Worm (Caenorhabditis elegans) whole organism, mixed stage, embryonic: Measurements from ENCODE around the gene F41B5.1.
A peak's percentile ranks its signal among the peaks of the same experiment; 100 is the strongest.

ENCODE experiments used
- M03D4.4 ChIP-seq: sonication (generic microtip); optimal IDR thresholded peaks from 2 replicates; lab custom pipeline; 2017; ENCODE audit warnings: mild to moderate bottlenecking, missing genetic modification characterization, missing compliant biosample characterization
- bed-3 ChIP-seq: fragments of 200-800 bp; sonication (Bioruptor generic); optimal IDR thresholded peaks from 3 replicates; lab custom pipeline; 2018; ENCODE audit warnings: mild to moderate bottlenecking, missing genetic modification characterization, moderate library complexity, missing compliant biosample characterization
- blmp-1 ChIP-seq: fragments of 150-350 bp; optimal IDR thresholded peaks from 2 replicates; lab custom pipeline; 2014; ENCODE audit warnings: missing biosample characterization, missing genetic modification characterization
- ceh-39 ChIP-seq: fragments of 150-350 bp; optimal IDR thresholded peaks from 2 replicates; lab custom pipeline; 2014; ENCODE audit warnings: missing biosample characterization, missing genetic modification characterization
- ceh-43 ChIP-seq: fragments of 200-800 bp; sonication (Bioruptor generic); optimal IDR thresholded peaks from 2 replicates; lab custom pipeline; 2018; ENCODE audit warnings: mild to moderate bottlenecking, missing genetic modification characterization, moderate library complexity, missing compliant biosample characterization
- ces-1 ChIP-seq: fragments of 150-350 bp; optimal IDR thresholded peaks from 2 replicates; lab custom pipeline; 2014; ENCODE audit warnings: missing biosample characterization, missing genetic modification reagents, missing genetic modification characterization
- cnd-1 ChIP-seq: fragments of 200-800 bp; sonication (Bioruptor generic); optimal IDR thresholded peaks from 2 replicates; lab custom pipeline; 2018; ENCODE audit warnings: mild to moderate bottlenecking, missing genetic modification characterization, missing compliant biosample characterization
- drap-1 ChIP-seq: fragments of 200-800 bp; sonication (Bioruptor generic); optimal IDR thresholded peaks from 3 replicates; lab custom pipeline; 2018; ENCODE audit warnings: mild to moderate bottlenecking, missing genetic modification characterization, missing compliant biosample characterization
- elt-3 ChIP-seq: fragments of 150-350 bp; optimal IDR thresholded peaks from 2 replicates; lab custom pipeline; 2014; ENCODE audit warnings: missing biosample characterization, missing genetic modification characterization
- flh-1 ChIP-seq: fragments of 200-800 bp; sonication (Bioruptor generic); optimal IDR thresholded peaks from 2 replicates; lab custom pipeline; 2018; ENCODE audit warnings: mild to moderate bottlenecking, missing genetic modification characterization, moderate library complexity, missing compliant biosample characterization
- hlh-1 ChIP-seq: fragments of 150-350 bp; optimal IDR thresholded peaks from 2 replicates; lab custom pipeline; 2014; ENCODE audit warnings: missing biosample characterization, missing genetic modification reagents, missing genetic modification characterization
- lin-13 ChIP-seq: fragments of 150-350 bp; optimal IDR thresholded peaks from 2 replicates; lab custom pipeline; 2014; ENCODE audit warnings: missing biosample characterization, missing genetic modification characterization
- lin-32 ChIP-seq: fragments of 200-800 bp; sonication (Bioruptor generic); optimal IDR thresholded peaks from 2 replicates; lab custom pipeline; 2018; ENCODE audit warnings: mild to moderate bottlenecking, missing genetic modification characterization, missing compliant biosample characterization
- mab-5 ChIP-seq: fragments of 150-350 bp; optimal IDR thresholded peaks from 2 replicates; lab custom pipeline; 2014; ENCODE audit warnings: missing biosample characterization, missing genetic modification characterization
- mep-1 ChIP-seq: fragments of 150-350 bp; optimal IDR thresholded peaks from 2 replicates; lab custom pipeline; 2017; ENCODE audit warnings: missing biosample characterization, missing genetic modification reagents, missing genetic modification characterization, inconsistent platforms
- mls-2 ChIP-seq: sonication (generic microtip); optimal IDR thresholded peaks from 2 replicates; lab custom pipeline; 2016; ENCODE audit warnings: mild to moderate bottlenecking, missing genetic modification characterization, moderate library complexity, missing compliant biosample characterization
- nhr-12 ChIP-seq: fragments of 150-350 bp; optimal IDR thresholded peaks from 2 replicates; lab custom pipeline; 2014; ENCODE audit warnings: missing biosample characterization, missing genetic modification characterization
- nhr-2 ChIP-seq: fragments of 150-350 bp; optimal IDR thresholded peaks from 2 replicates; lab custom pipeline; 2014; ENCODE audit warnings: missing biosample characterization, missing genetic modification characterization
- nhr-28 ChIP-seq: fragments of 150-350 bp; optimal IDR thresholded peaks from 2 replicates; lab custom pipeline; 2014; ENCODE audit warnings: missing biosample characterization, missing genetic modification characterization
- nhr-76 ChIP-seq: sonication (generic microtip); optimal IDR thresholded peaks from 2 replicates; lab custom pipeline; 2017; ENCODE audit warnings: missing biosample characterization, missing genetic modification characterization
- pha-4 ChIP-seq: fragments of 150-350 bp; optimal IDR thresholded peaks from 2 replicates; lab custom pipeline; 2018; ENCODE audit warnings: missing biosample characterization, missing genetic modification reagents, missing genetic modification characterization
- sem-2 ChIP-seq: fragments of 200-800 bp; sonication (Bioruptor generic); optimal IDR thresholded peaks from 2 replicates; lab custom pipeline; 2018; ENCODE audit warnings: mild to moderate bottlenecking, missing genetic modification characterization, missing compliant biosample characterization
- snpc-4 ChIP-seq: fragments of 150-350 bp; optimal IDR thresholded peaks from 2 replicates; lab custom pipeline; 2014; ENCODE audit warnings: missing biosample characterization, missing genetic modification characterization
- sptf-1 ChIP-seq: sonication (generic microtip); optimal IDR thresholded peaks from 2 replicates; lab custom pipeline; 2017; ENCODE audit warnings: mild to moderate bottlenecking, missing genetic modification characterization, moderate library complexity, missing compliant biosample characterization
- tbx-8 ChIP-seq: fragments of 200-800 bp; sonication (Bioruptor generic); optimal IDR thresholded peaks from 2 replicates; lab custom pipeline; 2018; ENCODE audit warnings: mild to moderate bottlenecking, missing genetic modification characterization, moderate library complexity, missing compliant biosample characterization
- unc-120 ChIP-seq: sonication (generic microtip); optimal IDR thresholded peaks from 2 replicates; lab custom pipeline; 2017; ENCODE audit warnings: missing genetic modification characterization, missing compliant biosample characterization; ENCODE audit not compliant: poor library complexity, severe bottlenecking
- unc-39 ChIP-seq: fragments of 150-350 bp; optimal IDR thresholded peaks from 2 replicates; lab custom pipeline; 2014; ENCODE audit warnings: missing biosample characterization, missing genetic modification characterization
- unc-62 ChIP-seq: fragments of 150-350 bp; optimal IDR thresholded peaks from 2 replicates; lab custom pipeline; 2014; ENCODE audit warnings: missing biosample characterization, missing genetic modification reagents, missing genetic modification characterization
- zip-8 ChIP-seq: fragments of 150-350 bp; optimal IDR thresholded peaks from 2 replicates; lab custom pipeline; 2014; ENCODE audit warnings: missing biosample characterization, missing genetic modification characterization

The F41B5.1 gene

ce11 chrV:2250126-2250590 is 5.2 kb upstream of the F41B5.1 start, which contains the start of gene cyp-33C7:
TSS of gene cyp-33C7 (plus strand) at chrV:2250540.
- TF ChIP-seq lin-13 (tag; lab: Kevin White, UChicago) = no peak
- no peak for TF ChIP-seq sptf-1 (tag; lab: Kevin White, UChicago)
- no peak for TF ChIP-seq blmp-1 (tag; lab: Kevin White, UChicago)
- TF ChIP-seq hlh-1 (tag; lab: Kevin White, UChicago) = no peak
- TF ChIP-seq ces-1 (GFP tag; lab: Kevin White, UChicago) = no peak
- no peak for TF ChIP-seq mls-2 (tag; lab: Kevin White, UChicago)
- TF ChIP-seq bed-3 = no peak
- TF ChIP-seq M03D4.4 (tag; lab: Kevin White, UChicago) = no peak
- no peak for TF ChIP-seq drap-1 (GFP tag; lab: Kevin White, UChicago)
- TF ChIP-seq mab-5 (tag; lab: Kevin White, UChicago) = no peak
- no peak for TF ChIP-seq unc-62
- no peak for TF ChIP-seq sem-2 (GFP tag; lab: Kevin White, UChicago)
- TF ChIP-seq unc-120 (tag; lab: Kevin White, UChicago) = no peak
- TF ChIP-seq elt-3 (tag; lab: Kevin White, UChicago) = no peak

- TF ChIP-seq unc-39 (no peak), ces-1 (GFP tag; lab: Kevin White, UChicago) (no peak), nhr-76 (tag; lab: Kevin White, UChicago) (no peak), pha-4 (tag; lab: Kevin White, UChicago) (no peak), mep-1 (tag; lab: Kevin White, UChicago) (no peak), ceh-39 (tag; lab: Kevin White, UChicago) (no peak), unc-120 (tag; lab: Kevin White, UChicago) (no peak), blmp-1 (tag; lab: Kevin White, UChicago) (no peak), ceh-43 (no peak), flh-1 (GFP tag; lab: Kevin White, UChicago) (no peak), nhr-28 (no peak), nhr-12 (tag; lab: Kevin White, UChicago) (no peak), drap-1 (GFP tag; lab: Kevin White, UChicago) (no peak), sptf-1 (tag; lab: Kevin White, UChicago) (no peak), cnd-1 (tag; lab: Kevin White, UChicago) (no peak), nhr-2 (tag; lab: Kevin White, UChicago) (no peak)
Observed at ce11 chrV:2251774-2252173, 3.6 kb upstream of the F41B5.1 start.

ce11 chrV:2254553-2255124 is 694 bp upstream of the F41B5.1 start, which contains the start of gene str-253:
TSS of gene str-253 (minus strand) at chrV:2254603.
- no peak for TF ChIP-seq ceh-39 (tag; lab: Kevin White, UChicago)
- TF ChIP-seq lin-32 (GFP tag; lab: Kevin White, UChicago) = no peak
- TF ChIP-seq elt-3 (tag; lab: Kevin White, UChicago) = no peak
- TF ChIP-seq mab-5 (tag; lab: Kevin White, UChicago) = no peak
- no peak for TF ChIP-seq mep-1 (tag; lab: Kevin White, UChicago)
- TF ChIP-seq snpc-4 (tag; lab: Kevin White, UChicago) = no peak
- no peak for TF ChIP-seq sptf-1 (tag; lab: Kevin White, UChicago)
- TF ChIP-seq M03D4.4 (tag; lab: Kevin White, UChicago) = no peak
- no peak for TF ChIP-seq flh-1 (GFP tag; lab: Kevin White, UChicago)

ce11 chrV:2259750-2260149 is 4.4 kb downstream of the F41B5.1 start, which contains the start of gene nhr-182:
TSS of gene nhr-182 (minus strand) at chrV:2259927.
- TF ChIP-seq flh-1 (GFP tag; lab: Kevin White, UChicago) (no peak), pha-4 (tag; lab: Kevin White, UChicago) (peak; percentile 75)

- TF ChIP-seq zip-8 (no peak), unc-120 (tag; lab: Kevin White, UChicago) (no peak), tbx-8 (GFP tag; lab: Kevin White, UChicago) (no peak), mls-2 (tag; lab: Kevin White, UChicago) (no peak), M03D4.4 (tag; lab: Kevin White, UChicago) (no peak)
Observed at ce11 chrV:2260660-2261059, 5.3 kb downstream of the F41B5.1 start, which contains the start of gene F41B5.12. TSS of gene F41B5.12 (plus strand) at chrV:2260960.
